Worm (Caenorhabditis elegans) whole organism, L4/young adult: ENCODE measurements around the gene F46E10.18.

Source experiments
- W03F9.2 ChIP-seq: fragments of 150-350 bp; optimal IDR thresholded peaks from 2 replicates; lab custom pipeline; 2014; ENCODE audit warnings: missing biosample characterization, missing genetic modification characterization
- dao-5 ChIP-seq: sonication (generic microtip); optimal IDR thresholded peaks from 2 replicates; lab custom pipeline; 2016; ENCODE audit warnings: missing genotype, missing genetic modification characterization, moderate library complexity, missing compliant biosample characterization
- him-1 ChIP-seq: sonication (generic microtip); optimal IDR thresholded peaks from 2 replicates; lab custom pipeline; 2016; ENCODE audit warnings: missing genotype, missing genetic modification reagents, missing genetic modification characterization, missing compliant biosample characterization

F46E10.18 gene

DNA sequence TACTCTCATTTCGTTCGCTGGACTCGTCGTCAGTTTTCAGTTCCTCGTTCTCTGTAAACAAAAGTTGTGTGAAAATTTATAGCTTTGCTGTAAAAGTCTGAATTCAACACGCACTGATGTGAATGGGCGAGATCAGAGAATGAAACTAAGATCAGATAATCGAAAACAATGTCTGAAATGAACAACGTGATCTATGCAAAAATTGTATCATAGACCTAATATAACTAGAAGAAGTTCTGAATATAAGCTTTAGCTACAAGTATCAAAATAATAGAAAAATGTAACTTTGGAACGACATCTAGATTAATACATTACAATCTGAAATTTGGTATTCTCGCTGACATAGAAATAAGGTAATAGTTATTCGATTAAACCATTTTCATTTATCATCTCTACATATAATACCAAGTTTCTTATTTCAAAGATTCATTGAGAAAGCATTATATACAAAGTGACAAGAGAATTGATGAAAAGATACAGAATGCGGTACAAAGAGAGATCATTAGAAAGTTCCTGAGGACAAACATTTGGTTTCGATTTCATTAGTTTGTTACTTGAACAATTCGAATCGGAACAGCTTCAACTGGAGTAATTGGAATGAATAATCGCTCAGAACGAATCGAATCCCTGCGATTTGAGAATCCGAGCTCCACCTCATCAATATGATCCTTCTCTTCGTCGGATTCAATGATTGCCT is 16.6 kb upstream of the F46E10.18 start, which contains the start of gene moc-2:
Gene moc-2, minus strand, starts transcription at position 51 of the 697 bp plus-strand sequence.
- TF ChIP-seq W03F9.2 (tag; lab: Kevin White, UChicago), result no peak
- TF ChIP-seq him-1 (tag; lab: Kevin White, UChicago), result no peak
- TF ChIP-seq dao-5, result no peak

- TF ChIP-seq W03F9.2 (tag; lab: Kevin White, UChicago), result no peak
- TF ChIP-seq dao-5, result no peak
- no peak for TF ChIP-seq him-1 (tag; lab: Kevin White, UChicago)
These were observed 15.5 kb upstream of the F46E10.18 start, which contains the start of gene W01A11.7 for ce11 chrV:6505339-6505811. Gene W01A11.7 (minus strand): TSS chrV:6505389.

ce11 chrV:6506238-6506956 is 14.4 kb upstream of the F46E10.18 start:
- TF ChIP-seq him-1 (tag; lab: Kevin White, UChicago) (no peak), W03F9.2 (tag; lab: Kevin White, UChicago) (no peak), dao-5 (no peak)

DNA sequence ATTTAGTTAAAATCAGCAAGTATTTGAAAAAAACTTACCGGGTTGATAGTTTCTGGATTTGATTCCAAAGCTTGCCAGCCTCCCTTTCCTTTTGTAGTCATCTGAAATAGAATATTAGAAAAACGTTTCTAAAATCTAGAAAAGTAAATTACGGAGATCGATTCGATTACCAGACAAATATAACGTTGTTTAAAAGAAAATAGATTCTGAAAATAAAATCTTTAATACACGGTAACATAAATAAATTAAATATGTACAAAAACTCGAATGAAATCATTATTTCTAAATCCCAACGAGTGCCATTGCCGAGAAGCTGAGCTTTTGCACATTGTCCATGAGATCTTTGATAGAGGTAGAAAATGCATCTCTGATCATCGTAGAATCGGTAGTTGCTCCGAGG is 12.1 kb upstream of the F46E10.18 start, which contains the start of gene ubh-3:
Gene ubh-3, minus strand, starts transcription at position 101 of the 400 bp plus-strand sequence.
- TF ChIP-seq him-1 (tag; lab: Kevin White, UChicago), result no peak
- no peak for TF ChIP-seq W03F9.2 (tag; lab: Kevin White, UChicago)
- TF ChIP-seq dao-5, result no peak

ce11 chrV:6509717-6510116 is 11.1 kb upstream of the F46E10.18 start, which contains the start of gene ubh-2:
Gene ubh-2 (minus strand): TSS chrV:6509817.
- no peak for TF ChIP-seq him-1 (tag; lab: Kevin White, UChicago)
- no peak for TF ChIP-seq dao-5
- TF ChIP-seq W03F9.2 (tag; lab: Kevin White, UChicago), result no peak

- TF ChIP-seq dao-5 (no peak), him-1 (tag; lab: Kevin White, UChicago) (no peak), W03F9.2 (tag; lab: Kevin White, UChicago) (no peak)
These were observed 10.2 kb upstream of the F46E10.18 start for ce11 chrV:6510622-6511021.

ce11 chrV:6511121-6511520 is 9.7 kb upstream of the F46E10.18 start, which contains the start of gene ubh-1:
Gene ubh-1 (minus strand): TSS chrV:6511409.
- TF ChIP-seq W03F9.2 (tag; lab: Kevin White, UChicago) (no peak), him-1 (tag; lab: Kevin White, UChicago) (no peak), dao-5 (no peak)

- no peak for TF ChIP-seq dao-5
- no peak for TF ChIP-seq W03F9.2 (tag; lab: Kevin White, UChicago)
- TF ChIP-seq him-1 (tag; lab: Kevin White, UChicago), result no peak
These were observed 7.5 kb upstream of the F46E10.18 start for ce11 chrV:6513356-6513755.

DNA sequence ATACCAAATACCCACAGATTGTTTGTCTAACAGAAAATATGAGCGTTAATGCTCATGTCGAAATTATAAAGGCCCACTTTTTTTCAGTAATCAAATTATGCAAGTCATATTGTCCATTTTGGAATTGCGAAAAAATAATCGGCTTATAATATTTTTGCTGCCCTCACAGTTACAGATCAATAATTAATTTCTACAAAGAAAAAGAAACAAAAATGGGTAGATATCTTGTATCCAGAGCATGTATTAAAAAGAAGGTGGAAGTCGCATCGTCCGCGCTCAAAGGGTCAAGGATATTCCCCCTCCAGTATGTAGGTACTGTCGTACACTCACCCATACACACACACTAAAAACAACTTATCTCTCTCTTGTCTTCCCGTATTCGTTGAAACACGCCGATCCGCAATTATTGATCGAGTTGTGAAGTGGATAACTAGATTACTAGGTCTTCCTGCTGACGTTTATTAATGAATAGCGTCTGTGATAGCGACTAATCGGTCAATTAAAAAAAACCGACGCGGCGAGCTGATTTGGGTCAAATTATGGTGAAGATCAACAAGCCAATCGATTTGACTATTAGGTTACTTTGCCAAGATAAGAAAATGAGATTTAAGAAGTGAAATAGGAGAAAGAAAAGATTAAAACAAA is 6.9 kb upstream of the F46E10.18 start:
- TF ChIP-seq W03F9.2 (tag; lab: Kevin White, UChicago) (no peak), dao-5 (no peak), him-1 (tag; lab: Kevin White, UChicago) (no peak)

DNA sequence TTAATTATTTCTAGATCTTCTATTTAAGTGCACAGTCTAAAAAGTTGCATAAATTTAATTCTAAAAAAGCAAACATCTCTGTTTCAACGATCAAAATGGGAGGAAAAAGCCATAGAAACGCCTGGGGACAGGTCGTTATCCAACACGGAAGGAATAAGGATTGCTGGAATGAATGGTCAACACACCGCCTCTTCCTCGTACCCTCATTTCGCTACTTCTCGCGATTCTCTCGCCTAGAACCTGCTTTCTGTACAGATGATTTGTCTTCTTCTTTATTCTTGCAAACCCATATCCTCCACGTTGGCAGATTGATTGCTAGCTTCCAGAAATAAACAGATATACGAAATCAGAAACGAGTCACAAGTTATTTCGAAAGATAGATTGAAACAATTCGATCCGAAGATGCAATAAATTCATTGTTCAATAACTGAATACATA is 5.9 kb upstream of the F46E10.18 start, which contains the start of gene dpy-11:
Gene dpy-11, minus strand, starts transcription at position 354 of the 438 bp plus-strand sequence.
- TF ChIP-seq W03F9.2 (tag; lab: Kevin White, UChicago) (peak; percentile 18), dao-5 (no peak), him-1 (tag; lab: Kevin White, UChicago) (no peak)

ce11 chrV:6515344-6515743 is 5.5 kb upstream of the F46E10.18 start:
- TF ChIP-seq him-1 (tag; lab: Kevin White, UChicago), result no peak
- no peak for TF ChIP-seq dao-5
- no peak for TF ChIP-seq W03F9.2 (tag; lab: Kevin White, UChicago)

- TF ChIP-seq dao-5 (no peak), him-1 (tag; lab: Kevin White, UChicago) (no peak), W03F9.2 (tag; lab: Kevin White, UChicago) (no peak)
These were observed 4.1 kb upstream of the F46E10.18 start, which contains the start of gene mdh-1 for ce11 chrV:6516491-6517304. Gene mdh-1 (minus strand): TSS chrV:6516526.
